Worm (Caenorhabditis elegans) whole organism, mixed stage, embryonic: Measurements from ENCODE around the gene C17B7.9.

ENCODE experiments used
- M03D4.4 ChIP-seq: sonication (generic microtip); optimal IDR thresholded peaks from 2 replicates; lab custom pipeline; 2017; ENCODE audit warnings: mild to moderate bottlenecking, missing genetic modification characterization, missing compliant biosample characterization
- blmp-1 ChIP-seq: fragments of 150-350 bp; optimal IDR thresholded peaks from 2 replicates; lab custom pipeline; 2014; ENCODE audit warnings: missing biosample characterization, missing genetic modification characterization
- ceh-39 ChIP-seq: fragments of 150-350 bp; optimal IDR thresholded peaks from 2 replicates; lab custom pipeline; 2014; ENCODE audit warnings: missing biosample characterization, missing genetic modification characterization
- ceh-43 ChIP-seq: fragments of 200-800 bp; sonication (Bioruptor generic); optimal IDR thresholded peaks from 2 replicates; lab custom pipeline; 2018; ENCODE audit warnings: mild to moderate bottlenecking, missing genetic modification characterization, moderate library complexity, missing compliant biosample characterization
- ceh-83 ChIP-seq: fragments of 200-800 bp; sonication (Bioruptor generic); optimal IDR thresholded peaks from 2 replicates; lab custom pipeline; 2018; ENCODE audit warnings: mild to moderate bottlenecking, missing genetic modification characterization, missing compliant biosample characterization
- ces-1 ChIP-seq: fragments of 150-350 bp; optimal IDR thresholded peaks from 2 replicates; lab custom pipeline; 2014; ENCODE audit warnings: missing biosample characterization, missing genetic modification reagents, missing genetic modification characterization
- cnd-1 ChIP-seq: fragments of 200-800 bp; sonication (Bioruptor generic); optimal IDR thresholded peaks from 2 replicates; lab custom pipeline; 2018; ENCODE audit warnings: mild to moderate bottlenecking, missing genetic modification characterization, missing compliant biosample characterization
- elt-1 ChIP-seq: sonication (generic microtip); optimal IDR thresholded peaks from 2 replicates; lab custom pipeline; 2017; ENCODE audit warnings: missing genetic modification characterization, mild to moderate bottlenecking, missing compliant biosample characterization, antibody characterized with exemption, moderate library complexity, borderline replicate concordance; ENCODE audit not compliant: insufficient read depth
- elt-3 ChIP-seq: fragments of 150-350 bp; optimal IDR thresholded peaks from 2 replicates; lab custom pipeline; 2014; ENCODE audit warnings: missing biosample characterization, missing genetic modification characterization
- flh-1 ChIP-seq: fragments of 200-800 bp; sonication (Bioruptor generic); optimal IDR thresholded peaks from 2 replicates; lab custom pipeline; 2018; ENCODE audit warnings: mild to moderate bottlenecking, missing genetic modification characterization, moderate library complexity, missing compliant biosample characterization
- ham-2 ChIP-seq: fragments of 200-800 bp; sonication (Bioruptor generic); optimal IDR thresholded peaks from 2 replicates; lab custom pipeline; 2018; ENCODE audit warnings: mild to moderate bottlenecking, missing genetic modification characterization, missing compliant biosample characterization
- hlh-1 ChIP-seq: fragments of 150-350 bp; optimal IDR thresholded peaks from 2 replicates; lab custom pipeline; 2014; ENCODE audit warnings: missing biosample characterization, missing genetic modification reagents, missing genetic modification characterization
- lin-13 ChIP-seq: fragments of 150-350 bp; optimal IDR thresholded peaks from 2 replicates; lab custom pipeline; 2014; ENCODE audit warnings: missing biosample characterization, missing genetic modification characterization
- lin-32 ChIP-seq: fragments of 200-800 bp; sonication (Bioruptor generic); optimal IDR thresholded peaks from 2 replicates; lab custom pipeline; 2018; ENCODE audit warnings: mild to moderate bottlenecking, missing genetic modification characterization, missing compliant biosample characterization
- lsy-2 ChIP-seq: fragments of 150-350 bp; optimal IDR thresholded peaks from 2 replicates; lab custom pipeline; 2014; ENCODE audit warnings: missing biosample characterization, missing genetic modification characterization
- mab-5 ChIP-seq: fragments of 150-350 bp; optimal IDR thresholded peaks from 2 replicates; lab custom pipeline; 2014; ENCODE audit warnings: missing biosample characterization, missing genetic modification characterization
- mep-1 ChIP-seq: fragments of 150-350 bp; optimal IDR thresholded peaks from 2 replicates; lab custom pipeline; 2017; ENCODE audit warnings: missing biosample characterization, missing genetic modification reagents, missing genetic modification characterization, inconsistent platforms
- nhr-2 ChIP-seq: fragments of 150-350 bp; optimal IDR thresholded peaks from 2 replicates; lab custom pipeline; 2014; ENCODE audit warnings: missing biosample characterization, missing genetic modification characterization
- nhr-237 ChIP-seq: fragments of 150-350 bp; optimal IDR thresholded peaks from 2 replicates; lab custom pipeline; 2014; ENCODE audit warnings: missing biosample characterization, missing genetic modification characterization
- nhr-28 ChIP-seq: fragments of 150-350 bp; optimal IDR thresholded peaks from 2 replicates; lab custom pipeline; 2014; ENCODE audit warnings: missing biosample characterization, missing genetic modification characterization
- nhr-76 ChIP-seq: sonication (generic microtip); optimal IDR thresholded peaks from 2 replicates; lab custom pipeline; 2017; ENCODE audit warnings: missing biosample characterization, missing genetic modification characterization
- pha-4 ChIP-seq: fragments of 150-350 bp; optimal IDR thresholded peaks from 2 replicates; lab custom pipeline; 2018; ENCODE audit warnings: missing biosample characterization, missing genetic modification reagents, missing genetic modification characterization
- sem-2 ChIP-seq: fragments of 200-800 bp; sonication (Bioruptor generic); optimal IDR thresholded peaks from 2 replicates; lab custom pipeline; 2018; ENCODE audit warnings: mild to moderate bottlenecking, missing genetic modification characterization, missing compliant biosample characterization
- snpc-4 ChIP-seq: fragments of 150-350 bp; optimal IDR thresholded peaks from 2 replicates; lab custom pipeline; 2014; ENCODE audit warnings: missing biosample characterization, missing genetic modification characterization
- sptf-1 ChIP-seq: sonication (generic microtip); optimal IDR thresholded peaks from 2 replicates; lab custom pipeline; 2017; ENCODE audit warnings: mild to moderate bottlenecking, missing genetic modification characterization, moderate library complexity, missing compliant biosample characterization
- tbx-8 ChIP-seq: fragments of 200-800 bp; sonication (Bioruptor generic); optimal IDR thresholded peaks from 2 replicates; lab custom pipeline; 2018; ENCODE audit warnings: mild to moderate bottlenecking, missing genetic modification characterization, moderate library complexity, missing compliant biosample characterization
- unc-120 ChIP-seq: sonication (generic microtip); optimal IDR thresholded peaks from 2 replicates; lab custom pipeline; 2017; ENCODE audit warnings: missing genetic modification characterization, missing compliant biosample characterization; ENCODE audit not compliant: poor library complexity, severe bottlenecking
- unc-39 ChIP-seq: fragments of 150-350 bp; optimal IDR thresholded peaks from 2 replicates; lab custom pipeline; 2014; ENCODE audit warnings: missing biosample characterization, missing genetic modification characterization
- unc-62 ChIP-seq: fragments of 150-350 bp; optimal IDR thresholded peaks from 2 replicates; lab custom pipeline; 2014; ENCODE audit warnings: missing biosample characterization, missing genetic modification reagents, missing genetic modification characterization
- zip-8 ChIP-seq: fragments of 150-350 bp; optimal IDR thresholded peaks from 2 replicates; lab custom pipeline; 2014; ENCODE audit warnings: missing biosample characterization, missing genetic modification characterization
- ztf-11 ChIP-seq: fragments of 150-350 bp; optimal IDR thresholded peaks from 2 replicates; lab custom pipeline; 2014; ENCODE audit warnings: missing biosample characterization, missing genetic modification characterization

The C17B7.9 gene

ce11 chrV:3318975-3319374 lies 12.9 kb downstream of the C17B7.9 start, which contains the start of gene F35F10.13:
F35F10.13 (minus strand) TSS chrV:3319075.
- TF ChIP-seq elt-3, result no peak
- TF ChIP-seq nhr-28 (tag; lab: Kevin White, UChicago), result no peak
- TF ChIP-seq cnd-1, result no peak
- no peak for TF ChIP-seq lin-13 (tag; lab: Kevin White, UChicago)
- TF ChIP-seq tbx-8 (GFP tag; lab: Kevin White, UChicago), result no peak

- TF ChIP-seq lsy-2 (tag; lab: Kevin White, UChicago) (no peak), cnd-1 (no peak), lin-32 (GFP tag; lab: Kevin White, UChicago) (no peak), M03D4.4 (tag; lab: Kevin White, UChicago) (no peak), tbx-8 (GFP tag; lab: Kevin White, UChicago) (no peak), nhr-76 (tag; lab: Kevin White, UChicago) (no peak), sptf-1 (tag; lab: Kevin White, UChicago) (no peak)
- TF ChIP-seq, all 35 proteins: peak for 0
These were observed 15.8 kb downstream of the C17B7.9 start, which contains the start of gene F35F10.1 for ce11 chrV:3316108-3316507. F35F10.1 (plus strand) TSS chrV:3316307.

ce11 chrV:3315308-3315707 lies 16.6 kb downstream of the C17B7.9 start, which contains the start of gene arrd-19:
arrd-19 (minus strand) TSS chrV:3315516.
- peak; percentile 4 for TF ChIP-seq mep-1
- TF ChIP-seq nhr-76 (tag; lab: Kevin White, UChicago), result no peak
- TF ChIP-seq lin-13 (tag; lab: Kevin White, UChicago), result no peak
- peak; percentile 19 for TF ChIP-seq nhr-237
- peak; percentile 49 for TF ChIP-seq hlh-1 (tag; lab: Kevin White, UChicago)

- no peak for TF ChIP-seq lin-13 (tag; lab: Kevin White, UChicago)
- TF ChIP-seq ces-1 (GFP tag; lab: Kevin White, UChicago), result peak; percentile 10
- peak; percentile 3 for TF ChIP-seq hlh-1 (tag; lab: Kevin White, UChicago)
- no peak for TF ChIP-seq sptf-1 (tag; lab: Kevin White, UChicago)
- TF ChIP-seq ceh-43, result no peak
- TF ChIP-seq pha-4 (tag; lab: Kevin White, UChicago), result no peak
- TF ChIP-seq flh-1 (GFP tag; lab: Kevin White, UChicago), result no peak
- no peak for TF ChIP-seq ceh-39
- no peak for TF ChIP-seq unc-120
- no peak for TF ChIP-seq tbx-8 (GFP tag; lab: Kevin White, UChicago)
- no peak for TF ChIP-seq elt-1 (tag; lab: Kevin White, UChicago)
- no peak for TF ChIP-seq unc-62
These were observed 19.8 kb downstream of the C17B7.9 start, which contains the start of gene arrd-18 for ce11 chrV:3312067-3312666. arrd-18 (minus strand) TSS chrV:3312117.

ce11 chrV:3308169-3308568 lies 23.8 kb downstream of the C17B7.9 start, which contains the start of gene srbc-3:
srbc-3 (plus strand) TSS chrV:3308469.
- TF ChIP-seq flh-1 (GFP tag; lab: Kevin White, UChicago), result no peak
- no peak for TF ChIP-seq unc-120
- TF ChIP-seq blmp-1 (tag; lab: Kevin White, UChicago), result no peak
- no peak for TF ChIP-seq ceh-43
- TF ChIP-seq lsy-2 (tag; lab: Kevin White, UChicago), result no peak
- no peak for TF ChIP-seq ces-1 (GFP tag; lab: Kevin White, UChicago)
- TF ChIP-seq mab-5 (tag; lab: Kevin White, UChicago), result no peak
- no peak for TF ChIP-seq unc-39
- TF ChIP-seq mep-1, result no peak
- TF ChIP-seq sem-2 (GFP tag; lab: Kevin White, UChicago), result no peak
- no peak for TF ChIP-seq lin-13 (tag; lab: Kevin White, UChicago)
- no peak for TF ChIP-seq zip-8
- TF ChIP-seq snpc-4 (tag; lab: Kevin White, UChicago), result no peak
- TF ChIP-seq tbx-8 (GFP tag; lab: Kevin White, UChicago), result no peak
- no peak for TF ChIP-seq ceh-83 (GFP tag; lab: Kevin White, UChicago)
- TF ChIP-seq nhr-2, result no peak
- TF ChIP-seq ztf-11 (tag; lab: Kevin White, UChicago), result no peak
- no peak for TF ChIP-seq ham-2 (GFP tag; lab: Kevin White, UChicago)
